Worm (Caenorhabditis elegans) whole organism, young adult: ENCODE results near the gene tcer-1.

Source experiments
- D2030.7 ChIP-seq: fragments of 200-800 bp; sonication (Bioruptor generic); IDR thresholded peaks from 2 replicates; pipeline ENCODE4 v1.3.6; 2022; ENCODE audit warnings: missing genetic modification reagents, missing genetic modification characterization, missing compliant biosample characterization
- F10E7.11 ChIP-seq: sonication (generic microtip); optimal IDR thresholded peaks from 2 replicates; lab custom pipeline; 2017; ENCODE audit warnings: mild to moderate bottlenecking, missing genetic modification characterization, moderate library complexity, missing compliant biosample characterization
- F37B4.10 ChIP-seq: fragments of 200-800 bp; sonication (Bioruptor generic); IDR thresholded peaks from 2 replicates; pipeline ENCODE4 v1.3.6; 2022; ENCODE audit warnings: missing genetic modification characterization, missing compliant biosample characterization
- F57A8.1 ChIP-seq: fragments of 200-800 bp; sonication (Bioruptor generic); optimal IDR thresholded peaks from 2 replicates; lab custom pipeline; 2018; ENCODE audit warnings: mild to moderate bottlenecking, missing genetic modification characterization, moderate library complexity, missing compliant biosample characterization
- lir-1 ChIP-seq: fragments of 200-800 bp; sonication (Bioruptor generic); conservative IDR thresholded peaks from 2 replicates; pipeline ENCODE4 v1.3.6; 2022; ENCODE audit warnings: missing genetic modification reagents, missing genetic modification characterization, missing compliant biosample characterization
- nfyb-1 ChIP-seq: fragments of 200-800 bp; sonication (Bioruptor generic); IDR thresholded peaks from 2 replicates; pipeline ENCODE4 v1.3.6; 2022; ENCODE audit warnings: missing genetic modification reagents, missing genetic modification characterization, missing compliant biosample characterization
- snpc-4 ChIP-seq, 5 experiments: fragments of 150-350 bp in 1 of 5; sonication (generic microtip) in 4 of 5; optimal IDR thresholded peaks; 2 replicates each; lab custom pipeline; 2014 to 2018; ENCODE audit warnings: missing genetic modification characterization in 5 of 5, missing biosample characterization in 3 of 5, antibody characterized with exemption in 2 of 5, mild to moderate bottlenecking in 2 of 5, missing compliant biosample characterization in 2 of 5, missing genotype in 2 of 5, moderate library complexity in 2 of 5, missing genetic modification reagents in 1 of 5
- tbx-9 ChIP-seq: sonication (generic microtip); optimal IDR thresholded peaks from 2 replicates; lab custom pipeline; 2016; ENCODE audit warnings: borderline replicate concordance, missing genetic modification characterization, inconsistent platforms, missing compliant biosample characterization
- unc-62 ChIP-seq: fragments of 150-350 bp; optimal IDR thresholded peaks from 2 replicates; lab custom pipeline; 2014; ENCODE audit warnings: missing biosample characterization, missing genetic modification reagents, missing genetic modification characterization

- no peak for TF ChIP-seq D2030.7 (GFP tag; lab: Robert Waterston, UW)
- no peak for TF ChIP-seq snpc-4 (GFP tag; optimal IDR thresholded peaks at IDR 0.05; lab: Kevin White, UChicago)
- TF ChIP-seq snpc-4 (tag; optimal IDR thresholded peaks at IDR 0.05; lab: Kevin White, UChicago): no peak
- no peak for TF ChIP-seq lir-1 (GFP tag; lab: Robert Waterston, UW)
- no peak for TF ChIP-seq F10E7.11 (tag; lab: Kevin White, UChicago)
- no peak for TF ChIP-seq unc-62
- no peak for TF ChIP-seq F37B4.10 (GFP tag; lab: Robert Waterston, UW)
- TF ChIP-seq F57A8.1 (GFP tag; lab: Kevin White, UChicago): no peak
- no peak for TF ChIP-seq tbx-9 (tag; lab: Kevin White, UChicago)
- TF ChIP-seq nfyb-1: no peak
Observed at ce11 chrII:7051778-7052177, 1.9 kb upstream of the tcer-1 start, which contains the start of gene ZK1127.12.
